Worm (Caenorhabditis elegans) whole organism, young adult: ENCODE data around the gene fbxb-14.
"Not testable (repeated sequence)": the region's sequence is repeated elsewhere in the genome, so short reads cannot be mapped to it uniquely, and the experiment has no call there.

Source experiments
- nhr-120 ChIP-seq: fragments of 200-800 bp; sonication (Bioruptor generic); IDR thresholded peaks from 2 replicates; pipeline ENCODE4 v1.3.6; 2022; ENCODE audit warnings: missing genetic modification characterization, missing compliant biosample characterization
- pha-4 ChIP-seq: fragments of 150-350 bp; sonication (generic microtip); optimal IDR thresholded peaks from 2 replicates; lab custom pipeline; 2014; ENCODE audit warnings: missing biosample characterization, missing genetic modification reagents, missing genetic modification characterization

ce11 chrII:612361-612760 lies 29.8 kb upstream of the fbxb-14 start, which contains the start of gene clec-118:
- TF ChIP-seq pha-4; nhr-120 (GFP tag; lab: Robert Waterston, UW): not testable (repeated sequence)
